Fruit fly (Drosophila melanogaster) whole organism, embryonic: ENCODE results near the gene dwg.

ENCODE experiments used
- Abd-B ChIP-seq: fragments of 200-800 bp; sonication (Bioruptor generic); optimal IDR thresholded peaks from 2 replicates; lab custom pipeline; 2018; ENCODE audit warnings: missing biosample characterization, mild to moderate bottlenecking, missing genetic modification characterization, moderate library complexity
- Aef1 ChIP-seq: fragments of 200-800 bp; sonication (Bioruptor generic); IDR thresholded peaks from 3 replicates; pipeline ENCODE4 v1.3.6; 2022; ENCODE audit warnings: missing biosample characterization, missing genetic modification characterization
- CG10209 ChIP-seq: fragments of 200-800 bp; sonication (Bioruptor generic); optimal IDR thresholded peaks from 3 replicates; lab custom pipeline; 2017; ENCODE audit warnings: missing biosample characterization, mild to moderate bottlenecking, missing genetic modification characterization, missing genetic modification reagents
- CG10267 ChIP-seq: fragments of 200-800 bp; sonication (Bioruptor generic); optimal IDR thresholded peaks from 2 replicates; lab custom pipeline; 2018; ENCODE audit warnings: missing biosample characterization, mild to moderate bottlenecking, missing genetic modification characterization, moderate library complexity
- CG10565 ChIP-seq: fragments of 200-800 bp; sonication (Bioruptor generic); optimal IDR thresholded peaks from 3 replicates; lab custom pipeline; 2016; ENCODE audit warnings: missing biosample characterization, mild to moderate bottlenecking, missing genetic modification characterization
- CG11085 ChIP-seq: fragments of 200-800 bp; sonication (Bioruptor generic); IDR thresholded peaks from 2 replicates; pipeline ENCODE4 v1.3.6; 2022; ENCODE audit warnings: missing biosample characterization, missing genetic modification characterization
- CG11723 ChIP-seq: fragments of 200-800 bp; sonication (Bioruptor generic); optimal IDR thresholded peaks from 2 replicates; lab custom pipeline; 2017; ENCODE audit warnings: missing biosample characterization, mild to moderate bottlenecking, missing genetic modification characterization
- CG13624 ChIP-seq: fragments of 200-800 bp; sonication (Bioruptor generic); optimal IDR thresholded peaks from 2 replicates; lab custom pipeline; 2016; ENCODE audit warnings: missing biosample characterization, missing genetic modification characterization
- CG1602 ChIP-seq: fragments of 200-800 bp; sonication (Bioruptor generic); optimal IDR thresholded peaks from 3 replicates; lab custom pipeline; 2016; ENCODE audit warnings: missing biosample characterization, missing genetic modification characterization
- CG1603 ChIP-seq: fragments of 200-800 bp; sonication (Bioruptor generic); optimal IDR thresholded peaks from 2 replicates; lab custom pipeline; 2019; ENCODE audit warnings: missing biosample characterization, mild to moderate bottlenecking, missing genetic modification characterization, moderate library complexity
- CG17359 ChIP-seq: fragments of 200-800 bp; sonication (Bioruptor generic); optimal IDR thresholded peaks from 3 replicates; lab custom pipeline; 2018; ENCODE audit warnings: missing biosample characterization, mild to moderate bottlenecking, missing genetic modification characterization, moderate library complexity
- CG2129 ChIP-seq: fragments of 200-800 bp; sonication (Bioruptor generic); IDR thresholded peaks from 2 replicates; pipeline ENCODE4 v1.3.6; 2022; ENCODE audit warnings: missing biosample characterization, missing genetic modification characterization; ENCODE audit not compliant: partially characterized antibody
- CG2889 ChIP-seq: fragments of 200-800 bp; sonication (Bioruptor generic); IDR thresholded peaks from 3 replicates; pipeline ENCODE4 v1.3.6; 2022; ENCODE audit warnings: missing biosample characterization, missing genetic modification characterization
- CG31224 ChIP-seq: fragments of 200-800 bp; sonication (Bioruptor generic); IDR thresholded peaks from 2 replicates; pipeline ENCODE4 v1.3.6; 2022; ENCODE audit warnings: missing biosample characterization, missing genetic modification characterization
- CG31441 ChIP-seq: fragments of 200-800 bp; sonication (Bioruptor generic); IDR thresholded peaks from 2 replicates; pipeline ENCODE4 v1.3.6; 2022; ENCODE audit warnings: missing biosample characterization, missing genetic modification characterization
- CG3407 ChIP-seq: fragments of 200-800 bp; sonication (Bioruptor generic); optimal IDR thresholded peaks from 2 replicates; lab custom pipeline; 2018; ENCODE audit warnings: missing biosample characterization, mild to moderate bottlenecking, missing genetic modification characterization
- CG34376 ChIP-seq: fragments of 200-800 bp; sonication (Bioruptor generic); optimal IDR thresholded peaks from 2 replicates; lab custom pipeline; 2018; ENCODE audit warnings: missing biosample characterization, mild to moderate bottlenecking, missing genetic modification characterization
- CG4282 ChIP-seq: fragments of 200-800 bp; sonication (Bioruptor generic); optimal IDR thresholded peaks from 2 replicates; lab custom pipeline; 2016; ENCODE audit warnings: missing biosample characterization, missing genetic modification characterization
- CG4360 ChIP-seq: fragments of 200-800 bp; sonication (Bioruptor generic); IDR thresholded peaks from 2 replicates; pipeline ENCODE4 v1.3.6; 2022; ENCODE audit warnings: missing biosample characterization, missing genetic modification characterization
- CG43689 ChIP-seq: fragments of 200-800 bp; sonication (Bioruptor generic); IDR thresholded peaks from 2 replicates; pipeline ENCODE4 v1.3.6; 2022; ENCODE audit warnings: missing biosample characterization, missing genetic modification characterization
- CG4707 ChIP-seq: fragments of 200-800 bp; sonication (Bioruptor generic); optimal IDR thresholded peaks from 2 replicates; lab custom pipeline; 2018; ENCODE audit warnings: missing biosample characterization, mild to moderate bottlenecking, missing genetic modification characterization, moderate library complexity
- CG5245 ChIP-seq: fragments of 200-800 bp; sonication (Bioruptor generic); optimal IDR thresholded peaks from 3 replicates; lab custom pipeline; 2016; ENCODE audit warnings: missing biosample characterization, missing genetic modification characterization
- CG6854 ChIP-seq: fragments of 200-800 bp; sonication (Bioruptor generic); optimal IDR thresholded peaks from 3 replicates; lab custom pipeline; 2017; ENCODE audit warnings: missing biosample characterization, mild to moderate bottlenecking, missing genetic modification characterization
- CG7786 ChIP-seq: fragments of 200-800 bp; sonication (Bioruptor generic); optimal IDR thresholded peaks from 2 replicates; lab custom pipeline; 2016; ENCODE audit warnings: missing biosample characterization, missing genetic modification characterization
- CG9932 ChIP-seq: fragments of 200-800 bp; sonication (Bioruptor generic); IDR thresholded peaks from 2 replicates; pipeline ENCODE4 v1.3.6; 2022; ENCODE audit warnings: missing biosample characterization, missing genetic modification characterization
- D19A ChIP-seq: fragments of 200-800 bp; optimal IDR thresholded peaks from 3 replicates; lab custom pipeline; 2019; ENCODE audit warnings: missing biosample characterization, mild to moderate bottlenecking, missing genetic modification characterization, moderate library complexity
- Dip3 ChIP-seq: fragments of 200-800 bp; sonication (Bioruptor generic); optimal IDR thresholded peaks from 3 replicates; lab custom pipeline; 2016; ENCODE audit warnings: missing biosample characterization, missing genetic modification characterization
- Doc2 ChIP-seq: fragments of 200-800 bp; sonication (Bioruptor generic); IDR thresholded peaks from 2 replicates; pipeline ENCODE4 v1.3.6; 2022; ENCODE audit warnings: missing biosample characterization, missing genetic modification characterization
- Ets97D ChIP-seq: fragments of 200-800 bp; sonication (Bioruptor generic); optimal IDR thresholded peaks from 3 replicates; lab custom pipeline; 2016; ENCODE audit warnings: missing biosample characterization, missing genetic modification characterization
- Gsc ChIP-seq: fragments of 200-800 bp; sonication (Bioruptor generic); IDR thresholded peaks from 2 replicates; pipeline ENCODE4 v1.3.6; 2022; ENCODE audit warnings: missing biosample characterization, missing genetic modification characterization
- Gug ChIP-seq: fragments of 200-800 bp; sonication (Bioruptor generic); IDR thresholded peaks from 4 replicates; pipeline ENCODE4 v1.3.6; 2022; ENCODE audit warnings: missing biosample characterization, missing genetic modification characterization
- HLHmδ ChIP-seq: fragments of 200-800 bp; sonication (Bioruptor generic); optimal IDR thresholded peaks from 2 replicates; lab custom pipeline; 2018; ENCODE audit warnings: missing biosample characterization, mild to moderate bottlenecking, missing genetic modification characterization, moderate library complexity
- Med ChIP-seq: fragments of 200-800 bp; sonication (Bioruptor generic); peaks from one replicate; lab custom pipeline; 2016; ENCODE audit warnings: missing biosample characterization, missing genetic modification characterization, mild to moderate bottlenecking, inconsistent platforms, moderate library complexity
- Myb ChIP-seq: fragments of 200-800 bp; sonication (Bioruptor generic); optimal IDR thresholded peaks from 2 replicates; lab custom pipeline; 2016; ENCODE audit warnings: missing biosample characterization, missing genetic modification characterization
- Sox102F ChIP-seq: fragments of 200-800 bp; sonication (Bioruptor generic); optimal IDR thresholded peaks from 2 replicates; lab custom pipeline; 2018; ENCODE audit warnings: missing biosample characterization, mild to moderate bottlenecking, missing genetic modification characterization, moderate library complexity
- Sry-β ChIP-seq: fragments of 200-800 bp; sonication (Bioruptor generic); optimal IDR thresholded peaks from 2 replicates; lab custom pipeline; 2018; ENCODE audit warnings: missing biosample characterization, mild to moderate bottlenecking, missing genetic modification characterization, moderate library complexity
- Xrp1 ChIP-seq: fragments of 200-800 bp; sonication (Bioruptor generic); IDR thresholded peaks from 2 replicates; pipeline ENCODE4 v1.3.6; 2022; ENCODE audit warnings: missing biosample characterization, missing genetic modification characterization
- br ChIP-seq: fragments of >200 bp; optimal IDR thresholded peaks from 2 replicates; lab custom pipeline; 2017
- caup ChIP-seq: fragments of 200-800 bp; sonication (Bioruptor generic); optimal IDR thresholded peaks from 3 replicates; lab custom pipeline; 2017; ENCODE audit warnings: missing biosample characterization, mild to moderate bottlenecking, missing genetic modification characterization, moderate library complexity; ENCODE audit not compliant: severe bottlenecking
- corto ChIP-seq: fragments of 200-800 bp; sonication (Bioruptor generic); optimal IDR thresholded peaks from 2 replicates; lab custom pipeline; 2016; ENCODE audit warnings: missing biosample characterization, mild to moderate bottlenecking, missing genetic modification characterization, moderate library complexity
- crp ChIP-seq, 2 experiments: fragments of 200-800 bp; sonication (Bioruptor generic); optimal IDR thresholded peaks; 2 replicates in 1 of 2; 3 replicates in 1 of 2; lab custom pipeline; 2017; ENCODE audit warnings: missing biosample characterization in 2 of 2, missing genetic modification characterization in 2 of 2, mild to moderate bottlenecking in 1 of 2, moderate library complexity in 1 of 2
- cwo ChIP-seq: fragments of 200-800 bp; sonication (Bioruptor generic); optimal IDR thresholded peaks from 3 replicates; lab custom pipeline; 2017; ENCODE audit warnings: missing biosample characterization, missing genetic modification characterization, mild to moderate bottlenecking, moderate library complexity, missing genetic modification reagents
- en ChIP-seq: fragments of 200-800 bp; sonication (Bioruptor generic); optimal IDR thresholded peaks from 2 replicates; lab custom pipeline; 2016; ENCODE audit warnings: missing biosample characterization, missing genetic modification characterization
- esg ChIP-seq: fragments of 200-800 bp; sonication (Bioruptor generic); conservative IDR thresholded peaks from 2 replicates; pipeline ENCODE4 v1.3.6; 2022; ENCODE audit warnings: missing biosample characterization, missing genetic modification characterization
- lbe ChIP-seq: fragments of 200-800 bp; sonication (Bioruptor generic); optimal IDR thresholded peaks from 2 replicates; lab custom pipeline; 2016; ENCODE audit warnings: missing biosample characterization, mild to moderate bottlenecking, missing genetic modification characterization
- mirr ChIP-seq: fragments of 200-800 bp; sonication (Bioruptor generic); optimal IDR thresholded peaks from 3 replicates; lab custom pipeline; 2018; ENCODE audit warnings: missing biosample characterization, mild to moderate bottlenecking, missing genetic modification characterization
- pita ChIP-seq: fragments of 200-800 bp; sonication (Bioruptor generic); optimal IDR thresholded peaks from 2 replicates; lab custom pipeline; 2017; ENCODE audit warnings: missing biosample characterization, mild to moderate bottlenecking, missing genetic modification characterization
- slou ChIP-seq: fragments of 200-800 bp; sonication (Bioruptor generic); optimal IDR thresholded peaks from 3 replicates; lab custom pipeline; 2016; ENCODE audit warnings: missing biosample characterization, missing genetic modification characterization
- sna ChIP-seq: fragments of 200-800 bp; sonication (Bioruptor generic); IDR thresholded peaks from 2 replicates; pipeline ENCODE4 v1.3.6; 2022; ENCODE audit warnings: missing biosample characterization, missing genetic modification characterization; ENCODE audit not compliant: partially characterized antibody
- tin ChIP-seq: fragments of 200-800 bp; sonication (Bioruptor generic); optimal IDR thresholded peaks from 3 replicates; lab custom pipeline; 2016; ENCODE audit warnings: missing biosample characterization, missing genetic modification characterization
- tup ChIP-seq: fragments of 200-800 bp; sonication (Bioruptor generic); optimal IDR thresholded peaks from 2 replicates; lab custom pipeline; 2016; ENCODE audit warnings: missing biosample characterization, mild to moderate bottlenecking, missing genetic modification characterization, moderate library complexity

Gene dwg

DNA sequence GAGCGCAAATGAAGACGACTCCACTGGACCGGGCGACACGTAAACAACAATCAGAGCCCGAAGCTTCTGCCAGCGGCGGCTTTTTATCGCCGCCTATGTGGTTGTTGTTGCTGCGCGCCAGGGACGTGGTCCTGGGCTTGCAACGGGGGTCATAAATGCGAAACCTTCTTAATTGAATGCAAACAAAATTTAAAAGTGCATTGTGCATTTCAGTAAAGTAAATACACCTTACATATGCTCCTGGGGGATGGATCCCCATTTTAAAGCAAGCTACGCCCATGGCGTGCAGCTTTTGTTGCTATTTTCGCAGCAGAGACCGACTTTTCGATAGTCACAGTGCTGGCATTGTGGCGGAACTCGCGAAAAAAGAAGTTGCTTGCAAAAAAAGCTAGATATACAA lies 23.8 kb upstream of the dwg start, which contains the start of gene Ugalt (continued):
- peak; percentile 100 for TF ChIP-seq cwo (GFP tag; lab: Kevin White, UChicago)
- peak; percentile 98 for TF ChIP-seq HLHmδ
- peak; percentile 100 for TF ChIP-seq CG31224
- TF ChIP-seq sna, result no peak
- TF ChIP-seq CG17359 (tag; lab: Kevin White, UChicago), result peak; percentile 100
- TF ChIP-seq mirr, result peak; percentile 100
- peak; percentile 100 for TF ChIP-seq Abd-B (GFP tag; lab: Kevin White, UChicago)
- TF ChIP-seq Dip3, result peak; percentile 100
- peak; percentile 100 for TF ChIP-seq CG31441 (GFP tag; lab: Robert Waterston, UW)
- no peak for TF ChIP-seq Sry-β
- TF ChIP-seq esg (GFP tag; lab: Robert Waterston, UW), result peak; percentile 100
- TF ChIP-seq CG7786 (GFP tag; lab: Kevin White, UChicago), result peak; percentile 100
- peak; percentile 100 for TF ChIP-seq corto (GFP tag; lab: Kevin White, UChicago)
- TF ChIP-seq D19A, result peak; percentile 99
- peak; percentile 100 for TF ChIP-seq CG43689 (GFP tag; lab: Robert Waterston, UW)
- TF ChIP-seq CG3407 (GFP tag; lab: Kevin White, UChicago), result peak; percentile 99
- peak; percentile 100 for TF ChIP-seq Gug (GFP tag; lab: Robert Waterston, UW)
- no peak for TF ChIP-seq pita
- TF ChIP-seq CG34376, result peak; percentile 100
- peak; percentile 100 for TF ChIP-seq CG2889 (GFP tag; lab: Robert Waterston, UW)
- peak; percentile 99 for TF ChIP-seq lbe
- TF ChIP-seq CG1603, result peak; percentile 99
- TF ChIP-seq tup (GFP tag; lab: Kevin White, UChicago), result peak; percentile 100
- peak; percentile 100 for TF ChIP-seq Doc2 (GFP tag; lab: Robert Waterston, UW)
- peak; percentile 100 for TF ChIP-seq Sox102F (GFP tag; lab: Kevin White, UChicago)
- peak; percentile 99 for TF ChIP-seq Myb (GFP tag; lab: Kevin White, UChicago)
- peak; percentile 98 for TF ChIP-seq Ets97D (GFP tag; lab: Kevin White, UChicago)
- peak; percentile 63 to 84 for TF ChIP-seq crp (GFP tag; optimal IDR thresholded peaks at IDR 0.05; lab: Kevin White, UChicago)
- peak; percentile 100 for TF ChIP-seq caup (GFP tag; lab: Kevin White, UChicago)
- peak; percentile 100 for TF ChIP-seq CG13624
- peak; percentile 100 for TF ChIP-seq Aef1 (GFP tag; lab: Robert Waterston, UW)
- peak; percentile 100 for TF ChIP-seq CG4282 (GFP tag; lab: Kevin White, UChicago)
- TF ChIP-seq CG4360, result peak; percentile 100
- TF ChIP-seq CG5245 (GFP tag; lab: Kevin White, UChicago), result peak; percentile 100
- TF ChIP-seq Med (GFP tag; lab: Kevin White, UChicago), result peak; percentile 100
- TF ChIP-seq en, result peak; percentile 100
- TF ChIP-seq br (lab: Kevin White, UChicago), result no peak
- TF ChIP-seq CG2129, result no peak
- peak; percentile 100 for TF ChIP-seq CG10565 (GFP tag; lab: Kevin White, UChicago)
- TF ChIP-seq CG4707 (GFP tag; lab: Kevin White, UChicago), result peak; percentile 99
- TF ChIP-seq CG9932 (GFP tag; lab: Robert Waterston, UW), result peak; percentile 100
- peak; percentile 100 for TF ChIP-seq CG10209 (GFP tag; lab: Kevin White, UChicago)
- TF ChIP-seq CG11723, result peak; percentile 100
- TF ChIP-seq Gsc, result peak; percentile 100
- TF ChIP-seq Xrp1, result peak; percentile 100
- TF ChIP-seq CG6854 (GFP tag; lab: Kevin White, UChicago), result peak; percentile 100
- TF ChIP-seq slou (GFP tag; lab: Kevin White, UChicago), result peak; percentile 100
- peak; percentile 100 for TF ChIP-seq CG10267 (tag; lab: Kevin White, UChicago)
- peak; percentile 100 for TF ChIP-seq CG1602 (GFP tag; lab: Kevin White, UChicago)
- peak; percentile 100 for TF ChIP-seq CG11085
- peak; percentile 100 for TF ChIP-seq tin (GFP tag; lab: Kevin White, UChicago)
